Fruit fly (Drosophila melanogaster) whole organism, embryonic: ENCODE data around the gene trem.

Experiments used
- CG2120 ChIP-seq: fragments of 200-800 bp; sonication (Bioruptor generic); optimal IDR thresholded peaks from 3 replicates; lab custom pipeline; 2016; ENCODE audit warnings: missing biosample characterization, missing genetic modification characterization
- CG32772 ChIP-seq: fragments of 200-800 bp; sonication (Bioruptor generic); IDR thresholded peaks from 2 replicates; pipeline ENCODE4 v1.3.6; 2022; ENCODE audit warnings: missing biosample characterization, missing genetic modification characterization
- Dp ChIP-seq: fragments of 200-800 bp; sonication (Bioruptor generic); optimal IDR thresholded peaks from 2 replicates; lab custom pipeline; 2018; ENCODE audit warnings: missing biosample characterization, mild to moderate bottlenecking, missing genetic modification characterization, moderate library complexity
- H15 ChIP-seq: fragments of 200-800 bp; sonication (Bioruptor generic); IDR thresholded peaks from 3 replicates; pipeline ENCODE4 v1.3.6; 2022; ENCODE audit warnings: missing biosample characterization, missing genetic modification characterization
- Max ChIP-seq: fragments of 200-800 bp; sonication (Bioruptor generic); optimal IDR thresholded peaks from 2 replicates; lab custom pipeline; 2016; ENCODE audit warnings: missing biosample characterization, mild to moderate bottlenecking, missing genetic modification characterization
- Sox102F ChIP-seq: fragments of 200-800 bp; sonication (Bioruptor generic); optimal IDR thresholded peaks from 2 replicates; lab custom pipeline; 2018; ENCODE audit warnings: missing biosample characterization, mild to moderate bottlenecking, missing genetic modification characterization, moderate library complexity
- Tbp ChIP-seq: fragments of >200 bp; optimal IDR thresholded peaks from 2 replicates; lab custom pipeline; 2018; ENCODE audit warnings: missing biosample characterization, missing genetic modification characterization
- cato ChIP-seq: fragments of 200-800 bp; sonication (Bioruptor generic); optimal IDR thresholded peaks from 2 replicates; lab custom pipeline; 2016; ENCODE audit warnings: missing biosample characterization, missing genetic modification characterization, borderline replicate concordance
- pan ChIP-seq, 4 experiments: fragments of >200 bp in 3 of 4; fragments of 200-800 bp in 1 of 4; sonication (Bioruptor generic) in 1 of 4; optimal IDR thresholded peaks in 3 of 4; IDR thresholded peaks in 1 of 4; 2 replicates each; pipeline versions ENCODE4 v1.3.6 to Lab custom; 2017 to 2022; ENCODE audit warnings: missing biosample characterization in 2 of 4, missing genetic modification characterization in 2 of 4, mixed read lengths in 1 of 4

DNA sequence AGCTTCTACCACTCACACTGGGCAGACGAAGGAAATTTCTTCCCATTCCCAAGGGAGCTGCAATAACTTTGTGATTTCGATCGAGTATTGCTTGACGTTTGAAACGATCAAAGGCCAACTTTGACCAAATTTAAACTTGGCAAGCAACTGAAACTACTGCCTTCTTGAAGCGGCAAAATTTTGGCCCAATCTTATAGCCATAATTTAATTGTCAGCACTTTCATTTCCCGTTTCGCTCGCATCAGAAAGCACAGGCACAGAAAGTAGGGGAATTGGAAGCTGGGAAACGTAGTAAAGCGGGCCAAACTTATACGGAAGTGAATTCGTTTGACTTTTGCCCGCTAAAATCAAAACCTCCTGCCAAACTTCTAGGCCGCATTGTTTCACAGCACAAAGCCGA lies 28.5 kb upstream of the trem start, which contains the start of gene CG4390:
- TF ChIP-seq Max (GFP tag; lab: Kevin White, UChicago) (no peak), Dp (no peak), cato (GFP tag; lab: Kevin White, UChicago) (no peak), Tbp (GFP tag; lab: Kevin White, UChicago) (no peak), pan (optimal IDR thresholded peaks at IDR 0.05; lab: Kevin White, UChicago) (no peak), pan (GFP tag; optimal IDR thresholded peaks at IDR 0.05 in 1 of 2, IDR thresholded peaks at IDR 0.05 in 1 of 2) (no peak), CG32772 (GFP tag; lab: Robert Waterston, UW) (no peak), Sox102F (GFP tag; lab: Kevin White, UChicago) (no peak), CG2120 (GFP tag; lab: Kevin White, UChicago) (no peak), H15 (GFP tag; lab: Robert Waterston, UW) (no peak)
